Worm (Caenorhabditis elegans) whole organism, L4/young adult: Measurements from ENCODE around the gene F01D5.1.

Source experiments
- dao-5 ChIP-seq: sonication (generic microtip); optimal IDR thresholded peaks from 2 replicates; lab custom pipeline; 2016; ENCODE audit warnings: missing genotype, missing genetic modification characterization, moderate library complexity, missing compliant biosample characterization
- him-1 ChIP-seq: sonication (generic microtip); optimal IDR thresholded peaks from 2 replicates; lab custom pipeline; 2016; ENCODE audit warnings: missing genotype, missing genetic modification reagents, missing genetic modification characterization, missing compliant biosample characterization

DNA sequence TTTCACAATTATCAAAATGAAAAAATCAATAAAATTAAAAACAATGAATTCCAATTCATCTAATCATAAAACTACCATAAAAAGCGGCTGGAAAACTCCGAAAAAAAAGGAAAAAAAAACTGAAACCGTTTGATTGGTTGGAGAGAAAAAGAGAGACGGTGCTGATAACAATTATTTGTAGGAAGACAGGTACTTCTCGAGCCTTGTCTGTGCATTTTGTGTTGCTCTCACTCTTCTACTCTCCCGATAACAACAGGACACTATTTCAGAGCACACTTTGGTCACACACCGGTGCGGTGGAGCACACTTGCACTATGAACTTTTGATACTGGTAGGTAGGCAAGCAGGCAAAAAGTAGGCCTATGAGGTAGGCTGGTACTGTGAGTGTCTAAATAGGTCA lies 40.9 kb downstream of the F01D5.1 start:
- no peak for TF ChIP-seq him-1 (tag; lab: Kevin White, UChicago)
- TF ChIP-seq dao-5, result no peak
